Worm (Caenorhabditis elegans): ENCODE measurements around the gene xpb-1.

DNA sequence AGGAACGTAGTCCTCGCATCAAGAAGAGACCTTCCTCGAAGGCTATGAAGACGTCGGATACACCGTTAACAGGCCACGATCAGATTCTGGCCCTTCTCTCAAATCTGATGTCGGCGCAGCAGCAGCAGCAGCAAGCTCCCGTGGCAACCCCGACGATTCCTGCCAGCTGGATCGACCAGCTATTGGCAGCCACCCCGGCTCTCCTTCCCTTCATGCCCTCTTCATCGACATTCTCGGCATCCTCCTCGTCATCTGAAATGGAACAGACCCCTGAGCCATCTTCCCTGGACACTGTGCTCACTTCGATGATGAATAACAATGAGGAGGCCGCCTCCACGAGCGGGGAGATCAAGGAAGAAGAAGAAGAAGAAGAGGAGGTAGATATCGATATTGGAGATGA is 35.1 kb downstream of the xpb-1 start:
- TF ChIP-seq tag-97 (GFP tag; IDR thresholded peaks at IDR 0.05) (no peak), fkh-10 (GFP tag; optimal IDR thresholded peaks at IDR 0.05) (no peak), pha-4 (GFP tag; IDR thresholded peaks at IDR 0.05) (no peak), pha-4 (tag; optimal IDR thresholded peaks at IDR 0.05) (no peak)
